Fruit fly (Drosophila melanogaster) whole organism, embryonic: ENCODE data around the gene CG14961.

Experiments used
- Antp ChIP-seq: fragments of 200-800 bp; sonication (Bioruptor generic); optimal IDR thresholded peaks from 3 replicates; lab custom pipeline; 2016; ENCODE audit warnings: missing biosample characterization, missing genetic modification characterization
- Atf6 ChIP-seq: fragments of 200-800 bp; sonication (Bioruptor generic); IDR thresholded peaks from 2 replicates; pipeline ENCODE4 v1.3.6; 2022; ENCODE audit warnings: missing biosample characterization, missing genetic modification characterization
- CG10209 ChIP-seq: fragments of 200-800 bp; sonication (Bioruptor generic); optimal IDR thresholded peaks from 3 replicates; lab custom pipeline; 2017; ENCODE audit warnings: missing biosample characterization, mild to moderate bottlenecking, missing genetic modification characterization, missing genetic modification reagents
- CG10565 ChIP-seq: fragments of 200-800 bp; sonication (Bioruptor generic); optimal IDR thresholded peaks from 3 replicates; lab custom pipeline; 2016; ENCODE audit warnings: missing biosample characterization, mild to moderate bottlenecking, missing genetic modification characterization
- CG11247 ChIP-seq: fragments of 200-800 bp; sonication (Bioruptor generic); IDR thresholded peaks from 2 replicates; pipeline ENCODE4 v1.3.6; 2022; ENCODE audit warnings: missing biosample characterization, missing genetic modification characterization
- CG12104 ChIP-seq: fragments of 200-800 bp; sonication (Bioruptor generic); optimal IDR thresholded peaks from 3 replicates; lab custom pipeline; 2016; ENCODE audit warnings: missing biosample characterization, missing genetic modification characterization
- CG12299 ChIP-seq: fragments of 200-800 bp; sonication (Bioruptor generic); optimal IDR thresholded peaks from 2 replicates; lab custom pipeline; 2018; ENCODE audit warnings: missing biosample characterization, mild to moderate bottlenecking, missing genetic modification characterization
- CG15269 ChIP-seq: fragments of 200-800 bp; sonication (Bioruptor generic); optimal IDR thresholded peaks from 2 replicates; lab custom pipeline; 2018; ENCODE audit warnings: missing biosample characterization, mild to moderate bottlenecking, missing genetic modification characterization, moderate library complexity
- CG18262 ChIP-seq: fragments of 200-800 bp; optimal IDR thresholded peaks from 3 replicates; lab custom pipeline; 2019; ENCODE audit warnings: missing biosample characterization, mild to moderate bottlenecking, missing genetic modification characterization, moderate library complexity
- CG4617 ChIP-seq: fragments of 200-800 bp; sonication (Bioruptor generic); optimal IDR thresholded peaks from 3 replicates; lab custom pipeline; 2016; ENCODE audit warnings: missing biosample characterization, missing genetic modification characterization, borderline replicate concordance
- CG4707 ChIP-seq: fragments of 200-800 bp; sonication (Bioruptor generic); optimal IDR thresholded peaks from 2 replicates; lab custom pipeline; 2018; ENCODE audit warnings: missing biosample characterization, mild to moderate bottlenecking, missing genetic modification characterization, moderate library complexity
- CG6272 ChIP-seq: fragments of 200-800 bp; sonication (Bioruptor generic); IDR thresholded peaks from 2 replicates; pipeline ENCODE4 v1.3.6; 2022; ENCODE audit warnings: missing biosample characterization, missing genetic modification characterization
- CG8089 ChIP-seq: fragments of 200-800 bp; sonication (Bioruptor generic); optimal IDR thresholded peaks from 3 replicates; lab custom pipeline; 2016; ENCODE audit warnings: missing biosample characterization, missing genetic modification characterization
- CG8281 ChIP-seq: fragments of 200-800 bp; sonication (Bioruptor generic); optimal IDR thresholded peaks from 2 replicates; lab custom pipeline; 2018; ENCODE audit warnings: missing biosample characterization, mild to moderate bottlenecking, missing genetic modification characterization, moderate library complexity
- CG8388 ChIP-seq: fragments of 200-800 bp; sonication (Bioruptor generic); optimal IDR thresholded peaks from 2 replicates; lab custom pipeline; 2019; ENCODE audit warnings: missing biosample characterization, mild to moderate bottlenecking, missing genetic modification characterization, moderate library complexity
- Dip2 ChIP-seq: fragments of 200-800 bp; sonication (Bioruptor generic); IDR thresholded peaks from 2 replicates; pipeline ENCODE4 v1.3.6; 2022; ENCODE audit warnings: missing biosample characterization, missing genetic modification characterization
- E2f2 ChIP-seq: fragments of 200-800 bp; sonication (Bioruptor generic); IDR thresholded peaks from 2 replicates; pipeline ENCODE4 v1.3.6; 2022; ENCODE audit warnings: missing biosample characterization, missing genetic modification characterization
- Hr3 ChIP-seq: fragments of 200-800 bp; sonication (Bioruptor generic); optimal IDR thresholded peaks from 3 replicates; lab custom pipeline; 2016; ENCODE audit warnings: missing biosample characterization, missing genetic modification characterization
- Hr39 ChIP-seq: fragments of >200 bp; optimal IDR thresholded peaks from 2 replicates; lab custom pipeline; 2017
- Hsf ChIP-seq: fragments of 200-800 bp; sonication (Bioruptor generic); optimal IDR thresholded peaks from 3 replicates; lab custom pipeline; 2016; ENCODE audit warnings: missing biosample characterization, missing genetic modification characterization
- Myb ChIP-seq: fragments of 200-800 bp; sonication (Bioruptor generic); optimal IDR thresholded peaks from 2 replicates; lab custom pipeline; 2016; ENCODE audit warnings: missing biosample characterization, missing genetic modification characterization
- NC2β ChIP-seq: fragments of 200-800 bp; sonication (Bioruptor generic); optimal IDR thresholded peaks from 2 replicates; lab custom pipeline; 2016; ENCODE audit warnings: missing biosample characterization, missing genetic modification characterization
- Oli ChIP-seq: fragments of 200-800 bp; sonication (Bioruptor generic); optimal IDR thresholded peaks from 2 replicates; lab custom pipeline; 2018; ENCODE audit warnings: missing biosample characterization, mild to moderate bottlenecking, missing genetic modification characterization, moderate library complexity
- Rfx ChIP-seq: fragments of 200-800 bp; sonication (Bioruptor generic); IDR thresholded peaks from 2 replicates; pipeline ENCODE4 v1.3.6; 2022; ENCODE audit warnings: missing biosample characterization, missing genetic modification characterization
- Rx ChIP-seq: fragments of 200-800 bp; sonication (Bioruptor generic); IDR thresholded peaks from 2 replicates; pipeline ENCODE4 v1.3.6; 2022; ENCODE audit warnings: missing biosample characterization, missing genetic modification characterization
- Six4 ChIP-seq: fragments of 200-800 bp; sonication (Bioruptor generic); optimal IDR thresholded peaks from 2 replicates; lab custom pipeline; 2016; ENCODE audit warnings: missing biosample characterization, missing genetic modification characterization
- Ssrp ChIP-seq: fragments of 200-800 bp; sonication (Bioruptor generic); optimal IDR thresholded peaks from 2 replicates; lab custom pipeline; 2018; ENCODE audit warnings: missing biosample characterization, mild to moderate bottlenecking, missing genetic modification characterization, moderate library complexity
- Usf ChIP-seq: fragments of 200-800 bp; sonication (Bioruptor generic); optimal IDR thresholded peaks from 2 replicates; lab custom pipeline; 2017; ENCODE audit warnings: missing genotype, missing biosample characterization, missing genetic modification characterization
- aop ChIP-seq: fragments of 200-800 bp; sonication (Bioruptor generic); IDR thresholded peaks from 2 replicates; pipeline ENCODE4 v1.3.6; 2022; ENCODE audit warnings: missing biosample characterization, missing genetic modification characterization
- bcd ChIP-seq: fragments of 200-800 bp; sonication (Bioruptor generic); optimal IDR thresholded peaks from 2 replicates; lab custom pipeline; 2017; ENCODE audit warnings: missing biosample characterization, mild to moderate bottlenecking, missing genetic modification characterization
- cas ChIP-seq: fragments of 200-800 bp; sonication (Bioruptor generic); IDR thresholded peaks from 2 replicates; pipeline ENCODE4 v1.3.6; 2022; ENCODE audit warnings: missing biosample characterization, missing genetic modification characterization
- chinmo ChIP-seq: fragments of 200-800 bp; sonication (Bioruptor generic); IDR thresholded peaks from 4 replicates; pipeline ENCODE4 v1.3.6; 2022; ENCODE audit warnings: missing biosample characterization, missing genetic modification characterization; ENCODE audit not compliant: partially characterized antibody
- dmrt11E ChIP-seq: fragments of 200-800 bp; sonication (Bioruptor generic); optimal IDR thresholded peaks from 3 replicates; lab custom pipeline; 2018; ENCODE audit warnings: missing biosample characterization, mild to moderate bottlenecking, missing genetic modification characterization, moderate library complexity
- dpn ChIP-seq, 2 experiments: fragments of 200-800 bp; sonication (Bioruptor generic); optimal IDR thresholded peaks; 3 replicates each; lab custom pipeline; 2016; ENCODE audit warnings: missing biosample characterization in 2 of 2, missing genetic modification characterization in 2 of 2
- gsb ChIP-seq: fragments of 200-800 bp; sonication (Bioruptor generic); IDR thresholded peaks from 2 replicates; pipeline ENCODE4 v1.3.6; 2022; ENCODE audit warnings: missing biosample characterization, missing genetic modification characterization
- gsb-n ChIP-seq: fragments of 200-800 bp; sonication (Bioruptor generic); optimal IDR thresholded peaks from 3 replicates; lab custom pipeline; 2018; ENCODE audit warnings: missing biosample characterization, mild to moderate bottlenecking, missing genetic modification characterization
- her ChIP-seq: fragments of 200-800 bp; sonication (Bioruptor generic); optimal IDR thresholded peaks from 2 replicates; lab custom pipeline; 2016; ENCODE audit warnings: missing biosample characterization, missing genetic modification characterization
- jigr1 ChIP-seq: fragments of 200-800 bp; sonication (Bioruptor generic); IDR thresholded peaks from 3 replicates; pipeline ENCODE4 v1.3.6; 2022; ENCODE audit warnings: missing biosample characterization, missing genetic modification characterization
- prd ChIP-seq, 3 experiments: fragments of >200 bp in 2 of 3; fragments of 200-800 bp in 1 of 3; sonication (Bioruptor generic) in 1 of 3; optimal IDR thresholded peaks in 2 of 3; IDR thresholded peaks in 1 of 3; 2 replicates in 2 of 3; 3 replicates in 1 of 3; pipeline versions ENCODE4 v1.3.6 to Lab custom; 2017 to 2022; ENCODE audit warnings: missing biosample characterization in 1 of 3, missing genetic modification characterization in 1 of 3
- rib ChIP-seq: fragments of 200-800 bp; sonication (Bioruptor generic); IDR thresholded peaks from 2 replicates; pipeline ENCODE4 v1.3.6; 2022; ENCODE audit warnings: missing biosample characterization, missing genetic modification characterization
- row ChIP-seq: fragments of 200-800 bp; sonication (Bioruptor generic); IDR thresholded peaks from 3 replicates; pipeline ENCODE4 v1.3.6; 2022; ENCODE audit warnings: missing biosample characterization, missing genetic modification characterization
- sc ChIP-seq, 3 experiments: fragments of >200 bp in 2 of 3; fragments of 200-800 bp in 1 of 3; sonication (Bioruptor generic) in 1 of 3; optimal IDR thresholded peaks; 2 replicates in 2 of 3; 3 replicates in 1 of 3; lab custom pipeline; 2017; ENCODE audit warnings: mild to moderate bottlenecking in 1 of 3, missing biosample characterization in 1 of 3, missing genetic modification characterization in 1 of 3, missing genetic modification reagents in 1 of 3
- scrt ChIP-seq: fragments of 200-800 bp; sonication (Bioruptor generic); optimal IDR thresholded peaks from 2 replicates; lab custom pipeline; 2018; ENCODE audit warnings: missing biosample characterization, mild to moderate bottlenecking, missing genetic modification characterization, moderate library complexity
- sr ChIP-seq: fragments of 200-800 bp; sonication (Bioruptor generic); IDR thresholded peaks from 3 replicates; pipeline ENCODE4 v1.3.6; 2022; ENCODE audit warnings: missing biosample characterization, missing genetic modification characterization
- tin ChIP-seq: fragments of 200-800 bp; sonication (Bioruptor generic); optimal IDR thresholded peaks from 3 replicates; lab custom pipeline; 2016; ENCODE audit warnings: missing biosample characterization, missing genetic modification characterization
- ttk ChIP-seq: fragments of 200-800 bp; sonication (Bioruptor generic); IDR thresholded peaks from 2 replicates; pipeline ENCODE4 v2.1.2; 2022; ENCODE audit warnings: missing biosample characterization, missing genetic modification characterization
- tup ChIP-seq: fragments of 200-800 bp; sonication (Bioruptor generic); optimal IDR thresholded peaks from 2 replicates; lab custom pipeline; 2016; ENCODE audit warnings: missing biosample characterization, mild to moderate bottlenecking, missing genetic modification characterization, moderate library complexity
- twi ChIP-seq: fragments of 200-800 bp; optimal IDR thresholded peaks from 2 replicates; lab custom pipeline; 2019; ENCODE audit warnings: missing biosample characterization, mild to moderate bottlenecking, missing genetic modification characterization, moderate library complexity
- vnd ChIP-seq: fragments of 200-800 bp; sonication (Bioruptor generic); IDR thresholded peaks from 3 replicates; pipeline ENCODE4 v1.3.6; 2022; ENCODE audit warnings: missing biosample characterization, missing genetic modification characterization; ENCODE audit not compliant: partially characterized antibody

Gene CG14961

DNA sequence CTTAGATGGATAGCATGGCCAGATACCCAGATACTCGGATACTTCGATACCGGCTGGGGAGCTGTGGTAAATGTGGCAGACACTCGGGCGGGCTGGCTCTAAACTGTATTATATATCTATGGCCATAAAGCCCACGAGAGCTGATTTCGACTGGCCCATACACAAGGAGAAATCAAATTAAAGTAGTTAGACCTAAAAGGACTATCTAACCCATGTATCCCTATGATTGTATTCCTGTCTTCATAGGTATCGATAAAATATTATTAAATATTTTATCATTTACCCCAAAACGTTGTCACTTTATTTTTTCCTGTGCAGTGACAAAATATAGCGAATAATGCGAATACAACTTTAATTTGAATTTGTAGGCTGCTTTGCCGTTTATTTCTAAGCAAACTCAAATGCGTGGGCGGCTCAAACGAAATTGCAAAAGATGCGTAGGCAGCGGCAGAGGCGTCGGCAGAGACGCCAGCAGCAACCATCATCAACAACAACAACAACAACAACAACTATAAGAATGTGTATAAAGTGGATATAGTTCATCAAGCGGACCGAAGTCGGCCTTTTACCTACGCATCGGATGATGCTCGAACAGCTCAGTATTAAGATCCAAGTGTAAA, 52.1 kb downstream of the CG14961 start (continued):
- no peak for TF ChIP-seq prd (optimal IDR thresholded peaks at IDR 0.05; lab: Kevin White, UChicago)
- TF ChIP-seq prd (GFP tag; IDR thresholded peaks at IDR 0.05; lab: Robert Waterston, UW): peak; percentile 60; the same call in 2 of the 3 replicates
- TF ChIP-seq CG4707 (GFP tag; lab: Kevin White, UChicago): no peak
- peak; percentile 19 for TF ChIP-seq scrt (GFP tag; lab: Kevin White, UChicago)
- peak; percentile 32 for TF ChIP-seq Oli (tag; lab: Kevin White, UChicago)
- no peak for TF ChIP-seq sc (optimal IDR thresholded peaks at IDR 0.05; lab: Kevin White, UChicago)
- TF ChIP-seq sc (GFP tag; optimal IDR thresholded peaks at IDR 0.05; lab: Kevin White, UChicago): no peak
- 0 out of 3 replicates have a peak, but pooled peaks have one; percentile 20 for TF ChIP-seq jigr1
- TF ChIP-seq tup (GFP tag; lab: Kevin White, UChicago): peak; percentile 6
- TF ChIP-seq CG8281 (tag; lab: Kevin White, UChicago): no peak
- no peak for TF ChIP-seq Antp (GFP tag; lab: Kevin White, UChicago)
- no peak for TF ChIP-seq E2f2 (GFP tag; lab: Robert Waterston, UW)
- TF ChIP-seq gsb: peak; percentile 21; the same call in 1 of the 2 replicates
- peak; percentile 4 for TF ChIP-seq Hsf (GFP tag; lab: Kevin White, UChicago)
- no peak for TF ChIP-seq her (GFP tag; lab: Kevin White, UChicago)
- TF ChIP-seq Hr39 (lab: Kevin White, UChicago): no peak
- TF ChIP-seq CG15269 (tag; lab: Kevin White, UChicago): peak; percentile 60

DNA sequence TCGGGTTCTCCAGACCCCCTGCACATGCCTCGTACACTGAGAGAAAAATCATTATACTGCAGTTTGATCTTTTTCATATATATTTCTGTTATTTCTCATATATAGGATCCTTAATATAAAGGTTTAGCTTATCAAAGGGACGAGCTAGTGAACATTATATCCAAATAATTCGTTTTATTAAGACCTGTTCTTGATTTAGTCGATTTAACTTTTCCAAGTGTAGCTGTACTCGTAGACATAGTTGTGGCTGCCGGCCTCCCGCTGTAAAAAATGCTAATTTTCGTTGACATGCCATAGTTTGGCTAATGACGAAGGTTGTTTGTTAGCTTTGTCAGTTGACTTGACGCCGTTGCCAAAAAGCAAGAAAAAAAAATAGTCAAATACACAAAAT, 52.6 kb downstream of the CG14961 start:
- TF ChIP-seq CG12299 (tag; lab: Kevin White, UChicago) (peak; percentile 76), Rfx (GFP tag; lab: Robert Waterston, UW) (peak; percentile 92), twi (peak; percentile 71), row (GFP tag; lab: Robert Waterston, UW) (peak; percentile 89), Atf6 (GFP tag; lab: Robert Waterston, UW) (peak; percentile 80), Six4 (peak; percentile 81), Myb (peak; percentile 40), dmrt11E (peak; percentile 92), CG6272 (peak; percentile 58), vnd (no peak), ttk (GFP tag; lab: Robert Waterston, UW) (peak; percentile 77), sr (GFP tag; lab: Robert Waterston, UW) (no peak; the same call in 2 of the 3 replicates), cas (GFP tag; lab: Robert Waterston, UW) (peak; percentile 59; the same call in 1 of the 2 replicates), chinmo (GFP tag; lab: Robert Waterston, UW) (peak; percentile 89; the same call in 2 of the 4 replicates), Dip2 (GFP tag; lab: Robert Waterston, UW) (no peak), Hr3 (GFP tag; lab: Kevin White, UChicago) (peak; percentile 78), aop (GFP tag; lab: Robert Waterston, UW) (no peak), rib (GFP tag; lab: Robert Waterston, UW) (peak; percentile 60), Usf (GFP tag; lab: Kevin White, UChicago) (peak; percentile 75), NC2β (peak; percentile 74), gsb-n (tag; lab: Kevin White, UChicago) (peak; percentile 81), tin (GFP tag; lab: Kevin White, UChicago) (peak; percentile 82), CG8388 (GFP tag; lab: Kevin White, UChicago) (peak; percentile 89), bcd (peak; percentile 85), Ssrp (tag; lab: Kevin White, UChicago) (peak; percentile 86), CG10565 (GFP tag; lab: Kevin White, UChicago) (no peak), CG18262 (tag; lab: Kevin White, UChicago) (peak; percentile 92), CG12104 (GFP tag; lab: Kevin White, UChicago) (peak; percentile 27), dpn (GFP tag; optimal IDR thresholded peaks at IDR 0.05; lab: Kevin White, UChicago) (peak; percentile 76 to 80), CG8089 (GFP tag; lab: Kevin White, UChicago) (peak; percentile 49), Rx (GFP tag; lab: Robert Waterston, UW) (peak; percentile 79), CG10209 (GFP tag; lab: Kevin White, UChicago) (peak; percentile 77), CG4617 (peak; percentile 40), CG11247 (peak; percentile 78)
